Fruit fly (Drosophila melanogaster): Measurements from ENCODE around the gene PEK.

- TF ChIP-seq h (optimal IDR thresholded peaks at IDR 0.05) = no peak
- TF ChIP-seq psq (optimal IDR thresholded peaks at IDR 0.05) = no peak
- no peak for TF ChIP-seq ttk (optimal IDR thresholded peaks at IDR 0.05)
- TF ChIP-seq insv (optimal IDR thresholded peaks at IDR 0.05) = no peak
- TF ChIP-seq Sin3A (optimal IDR thresholded peaks at IDR 0.05) = no peak
- no peak for TF ChIP-seq Myc (optimal IDR thresholded peaks at IDR 0.05)
Observed at dm6 chr3R:5497600-5497999, 33.0 kb upstream of the PEK start.

Measured in Kc167 (cell line).